Fruit fly (Drosophila melanogaster) whole organism: ENCODE measurements around the gene AstA-R1.

ENCODE experiments used
- CG8478 ChIP-seq: fragments of >200 bp; optimal IDR thresholded peaks from 2 replicates; lab custom pipeline; 2018; ENCODE audit warnings: inconsistent platforms
- pan ChIP-seq: fragments of >200 bp; optimal IDR thresholded peaks from 2 replicates; lab custom pipeline; 2017

DNA sequence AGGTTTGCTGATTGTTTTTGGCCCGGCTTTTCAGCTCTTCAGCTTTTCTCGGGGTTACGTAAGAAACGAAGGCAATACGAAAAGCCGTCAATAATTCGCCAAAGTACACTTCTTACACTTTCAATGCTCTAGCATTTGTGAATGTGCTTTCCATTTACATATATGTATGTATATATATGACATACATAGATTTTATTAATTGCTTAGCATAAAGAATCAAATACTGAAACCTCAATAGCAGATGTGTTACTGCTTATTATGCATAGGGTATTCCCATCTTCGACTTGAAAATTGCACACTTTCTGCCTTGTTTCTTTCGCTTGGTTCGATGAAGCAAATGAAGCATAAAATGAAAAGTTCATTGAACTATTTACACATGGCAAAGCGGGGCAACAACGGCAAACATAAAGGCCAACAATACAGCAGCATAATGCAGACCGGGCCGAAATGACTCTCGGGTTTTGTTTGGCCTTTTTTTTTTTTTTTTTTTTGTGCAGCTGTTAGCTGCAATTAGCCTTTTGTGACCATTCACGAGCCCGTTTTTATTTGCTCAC lies 136.3 kb downstream of the AstA-R1 start:
- TF ChIP-seq pan, result no peak
- TF ChIP-seq CG8478, result no peak
